Worm (Caenorhabditis elegans): ENCODE results near the gene par-3.
A peak's percentile ranks its signal among the peaks of the same experiment; 100 is the strongest.

par-3 gene

ce11 chrIII:5692690-5693089 lies 28.7 kb downstream of the par-3 start, which contains the start of the genes abi-1 and arle-14:
Gene abi-1 (minus strand): TSS chrIII:5692740.
Gene arle-14 (plus strand): TSS chrIII:5692906.
- TF ChIP-seq hmbx-1 (tag; optimal IDR thresholded peaks at IDR 0.05) = no peak
- peak; percentile 61 for TF ChIP-seq F13C5.2 (tag; optimal IDR thresholded peaks at IDR 0.05)

ce11 chrIII:5693736-5694135 lies 29.7 kb downstream of the par-3 start, which contains the start of gene B0336.13:
Gene B0336.13 (plus strand): TSS chrIII:5694036.
- TF ChIP-seq ceh-36 (tag; optimal IDR thresholded peaks at IDR 0.05) = peak; percentile 22
- no peak for TF ChIP-seq sea-1 (GFP tag; conservative IDR thresholded peaks at IDR 0.05)

DNA sequence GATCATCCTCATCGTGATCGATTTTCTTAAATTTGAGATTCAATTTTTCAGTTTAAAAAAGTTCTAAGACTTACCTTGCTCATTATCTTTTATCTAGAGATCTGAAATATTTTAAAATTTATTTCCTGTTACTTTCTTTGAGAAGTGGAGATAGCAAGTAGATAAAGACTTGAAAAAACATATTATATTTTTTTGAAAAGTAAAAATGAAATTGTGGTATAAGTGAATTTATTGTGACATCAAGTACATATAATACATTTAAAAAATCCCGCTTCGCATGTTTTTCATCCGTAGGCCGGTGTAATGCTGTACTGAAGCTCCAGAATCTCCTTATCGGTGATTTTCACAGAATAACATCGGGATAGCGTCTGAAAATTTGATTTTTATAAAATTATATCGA lies 33.2 kb downstream of the par-3 start, which contains the start of gene B0336.7:
B0336.7 (minus strand) TSS at position 101 of the 400 bp plus-strand sequence.
- TF ChIP-seq scrt-1 (GFP tag; IDR thresholded peaks at IDR 0.05) (no peak), hnd-1 (tag; optimal IDR thresholded peaks at IDR 0.05) (no peak), F13C5.2 (tag; optimal IDR thresholded peaks at IDR 0.05) (no peak), aly-1 (tag; optimal IDR thresholded peaks at IDR 0.05) (no peak), tra-4 (tag; optimal IDR thresholded peaks at IDR 0.05) (no peak), tbx-11 (GFP tag; IDR thresholded peaks at IDR 0.05) (no peak), tbx-37 (GFP tag; conservative IDR thresholded peaks at IDR 0.05) (no peak), hmg-4 (GFP tag; optimal IDR thresholded peaks at IDR 0.05) (no peak), ama-1 (optimal IDR thresholded peaks at IDR 0.05) (no peak), sea-1 (GFP tag; conservative IDR thresholded peaks at IDR 0.05) (no peak), ceh-13 (GFP tag; optimal IDR thresholded peaks at IDR 0.05) (no peak), flt-1 (GFP tag; IDR thresholded peaks at IDR 0.05) (no peak), pes-1 (GFP tag; IDR thresholded peaks at IDR 0.05) (no peak), hmbx-1 (tag; optimal IDR thresholded peaks at IDR 0.05) (no peak), ceh-36 (tag; optimal IDR thresholded peaks at IDR 0.05) (no peak), B0310.2 (tag; optimal IDR thresholded peaks at IDR 0.05) (no peak), ets-7 (tag; optimal IDR thresholded peaks at IDR 0.05) (no peak)

- TF ChIP-seq sea-1 (GFP tag; conservative IDR thresholded peaks at IDR 0.05) (no peak), ets-7 (tag; optimal IDR thresholded peaks at IDR 0.05) (no peak), hmg-4 (GFP tag; optimal IDR thresholded peaks at IDR 0.05) (no peak), aly-1 (tag; optimal IDR thresholded peaks at IDR 0.05) (no peak), tra-4 (tag; optimal IDR thresholded peaks at IDR 0.05) (no peak), tbx-11 (GFP tag; IDR thresholded peaks at IDR 0.05) (no peak), hmbx-1 (tag; optimal IDR thresholded peaks at IDR 0.05) (no peak), flt-1 (GFP tag; IDR thresholded peaks at IDR 0.05) (no peak), tbx-37 (GFP tag; conservative IDR thresholded peaks at IDR 0.05) (no peak), ceh-36 (tag; optimal IDR thresholded peaks at IDR 0.05) (no peak), scrt-1 (GFP tag; IDR thresholded peaks at IDR 0.05) (no peak), hnd-1 (tag; optimal IDR thresholded peaks at IDR 0.05) (no peak)
Observed at ce11 chrIII:5697963-5698730, 34.1 kb downstream of the par-3 start, which contains the start of the genes lgg-3 and rgs-5. Gene lgg-3 (minus strand): TSS chrIII:5698013. Gene rgs-5 (plus strand): TSS chrIII:5698555.

ce11 chrIII:5701491-5701890 lies 37.5 kb downstream of the par-3 start:
- TF ChIP-seq hmg-4 (GFP tag; optimal IDR thresholded peaks at IDR 0.05) (no peak), F13C5.2 (tag; optimal IDR thresholded peaks at IDR 0.05) (no peak), tra-4 (tag; optimal IDR thresholded peaks at IDR 0.05) (no peak), ama-1 (optimal IDR thresholded peaks at IDR 0.05) (no peak), tbx-37 (GFP tag; conservative IDR thresholded peaks at IDR 0.05) (no peak), hnd-1 (tag; optimal IDR thresholded peaks at IDR 0.05) (no peak)

DNA sequence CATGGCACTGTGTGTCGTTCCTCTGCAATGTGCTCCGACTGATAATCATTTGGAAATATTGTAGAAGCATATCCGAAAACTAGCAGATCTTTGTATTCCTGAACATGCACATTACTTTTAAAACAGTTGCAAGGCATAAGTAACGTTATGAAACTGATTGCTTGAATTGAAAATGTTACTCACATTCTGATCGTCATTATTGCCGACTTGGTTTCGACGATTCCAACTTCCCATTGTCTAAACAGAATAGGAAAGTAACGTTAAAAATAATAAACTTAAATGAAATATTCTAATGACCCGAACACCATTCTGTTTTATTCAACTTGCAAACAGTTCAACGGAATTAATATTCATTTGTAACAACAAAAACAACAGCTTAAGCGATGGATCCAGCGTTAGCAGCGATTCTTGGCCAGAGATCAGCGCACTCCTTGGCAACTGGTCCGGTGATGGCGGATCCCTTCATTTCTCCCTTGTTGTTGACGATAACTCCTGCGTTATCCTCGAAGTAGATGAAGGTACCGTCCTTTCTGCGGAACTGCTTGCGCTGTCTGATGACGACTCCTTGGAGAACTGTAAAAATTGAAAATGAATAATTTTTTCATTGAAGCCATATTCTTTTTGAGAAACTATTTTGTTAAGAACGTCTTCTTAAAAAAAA lies 41.3 kb downstream of the par-3 start, which contains the start of gene swp-1:
swp-1 (minus strand) TSS at position 298 of the 661 bp plus-strand sequence.
- TF ChIP-seq ceh-13 (GFP tag; optimal IDR thresholded peaks at IDR 0.05) (no peak), hnd-1 (tag; optimal IDR thresholded peaks at IDR 0.05) (no peak), sea-1 (GFP tag; conservative IDR thresholded peaks at IDR 0.05) (no peak), ceh-36 (tag; optimal IDR thresholded peaks at IDR 0.05) (no peak), ama-1 (optimal IDR thresholded peaks at IDR 0.05) (peak; percentile 5)

DNA sequence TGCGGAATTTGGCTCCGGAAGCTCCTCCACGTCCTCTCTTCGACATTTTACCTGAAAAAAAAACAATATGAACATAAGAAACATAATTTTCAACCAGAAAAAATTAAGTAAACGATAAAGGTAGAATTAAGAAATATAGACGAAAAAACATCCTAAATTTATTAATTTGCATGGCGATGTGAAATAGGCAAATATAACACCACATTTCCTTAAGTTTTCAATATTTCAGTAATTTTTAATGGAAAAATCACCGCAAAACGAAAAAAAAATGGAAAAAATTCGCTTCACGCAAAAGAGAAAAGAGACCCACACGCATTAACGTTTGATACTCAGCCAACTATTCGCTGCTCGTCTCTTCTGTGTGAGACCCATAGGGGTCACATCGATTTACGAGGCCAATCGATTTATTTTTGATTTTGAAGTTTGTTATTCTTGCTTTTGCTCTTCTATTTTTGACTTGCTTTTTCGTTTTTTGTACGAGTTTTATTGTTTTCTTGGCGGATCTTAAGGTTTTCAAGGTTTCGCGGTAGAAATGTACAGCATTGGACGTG lies 42.1 kb downstream of the par-3 start, which contains the start of gene rpl-23:
rpl-23 (minus strand) TSS at position 51 of the 551 bp plus-strand sequence.
- TF ChIP-seq B0310.2 (tag; optimal IDR thresholded peaks at IDR 0.05) (no peak), F13C5.2 (tag; optimal IDR thresholded peaks at IDR 0.05) (peak; percentile 54), tbx-37 (GFP tag; conservative IDR thresholded peaks at IDR 0.05) (0 out of 2 replicates have a peak, but pooled peaks have one; percentile 14)

DNA sequence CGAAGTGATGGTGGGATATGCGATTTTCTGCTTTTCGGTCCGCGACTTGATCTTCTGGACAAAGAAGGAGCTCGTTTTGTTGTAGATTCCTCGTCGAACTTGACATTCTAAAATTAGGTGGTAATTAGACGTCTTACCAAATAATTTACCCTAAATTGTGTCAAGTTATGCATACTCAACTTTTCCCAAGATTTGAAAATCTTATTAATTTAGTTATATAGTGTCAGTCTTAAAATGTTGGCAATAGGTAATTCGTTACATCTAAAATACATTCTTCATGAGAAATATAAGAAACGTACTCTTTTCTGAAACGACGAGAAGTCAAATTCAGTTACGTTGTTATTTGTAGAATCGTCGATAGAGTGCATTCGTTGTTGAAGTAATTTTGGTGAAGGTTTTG lies 43.5 kb downstream of the par-3 start:
- no peak for TF ChIP-seq flt-1 (GFP tag; IDR thresholded peaks at IDR 0.05)
- no peak for TF ChIP-seq hmbx-1 (tag; optimal IDR thresholded peaks at IDR 0.05)
- TF ChIP-seq ceh-13 (GFP tag; optimal IDR thresholded peaks at IDR 0.05) = no peak
- TF ChIP-seq hnd-1 (tag; optimal IDR thresholded peaks at IDR 0.05) = no peak
- no peak for TF ChIP-seq ceh-36 (tag; optimal IDR thresholded peaks at IDR 0.05)
- no peak for TF ChIP-seq F13C5.2 (tag; optimal IDR thresholded peaks at IDR 0.05)
- TF ChIP-seq aly-1 (tag; optimal IDR thresholded peaks at IDR 0.05) = no peak
- no peak for TF ChIP-seq scrt-1 (GFP tag; IDR thresholded peaks at IDR 0.05)
- TF ChIP-seq tbx-37 (GFP tag; conservative IDR thresholded peaks at IDR 0.05) = no peak
- no peak for TF ChIP-seq hmg-4 (GFP tag; optimal IDR thresholded peaks at IDR 0.05)

Measured in whole organism, early embryonic.